Fruit fly (Drosophila melanogaster): ENCODE results near the gene DopEcR.

DopEcR gene

DNA sequence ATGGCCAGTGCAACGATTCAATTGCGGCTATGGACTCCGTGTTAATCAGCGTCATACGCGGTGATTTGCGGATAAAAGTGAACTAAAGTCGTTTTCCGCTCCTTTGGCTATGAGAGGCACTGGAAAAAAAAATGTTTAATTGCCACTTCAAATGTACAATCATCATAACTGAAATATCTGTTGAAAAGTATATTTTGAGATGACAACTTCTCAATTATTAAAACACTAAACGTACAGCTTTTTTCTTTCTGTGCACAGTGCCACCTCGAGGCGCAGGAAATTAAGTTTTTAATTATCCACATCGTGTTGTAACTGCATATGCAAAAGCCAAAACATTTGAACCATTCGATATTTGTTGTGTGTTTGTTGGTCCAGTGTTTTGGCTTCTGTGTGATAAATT is 12.7 kb upstream of the DopEcR start (continued):
- TF ChIP-seq vri (GFP tag; optimal IDR thresholded peaks at IDR 0.05) (no peak), CG16779 (tag; optimal IDR thresholded peaks at IDR 0.05) (no peak), Eip78C (GFP tag) (peak; percentile 68), CG6163 (GFP tag; IDR thresholded peaks at IDR 0.05) (peak; percentile 73), CG11294 (GFP tag; IDR thresholded peaks at IDR 0.05) (peak; percentile 63; the same call in 1 of the 2 replicates), Ets21C (GFP tag; optimal IDR thresholded peaks at IDR 0.05) (no peak), Sox15 (GFP tag; optimal IDR thresholded peaks at IDR 0.05) (no peak), CG8319 (GFP tag; optimal IDR thresholded peaks at IDR 0.05) (no peak), CG1621 (tag; optimal IDR thresholded peaks at IDR 0.05) (no peak), CG32006 (GFP tag; optimal IDR thresholded peaks at IDR 0.05) (peak; percentile 60), Gug (GFP tag; IDR thresholded peaks at IDR 0.05) (peak; percentile 65; the same call in 1 of the 2 replicates), Sox102F (GFP tag; optimal IDR thresholded peaks at IDR 0.05) (no peak)

DNA sequence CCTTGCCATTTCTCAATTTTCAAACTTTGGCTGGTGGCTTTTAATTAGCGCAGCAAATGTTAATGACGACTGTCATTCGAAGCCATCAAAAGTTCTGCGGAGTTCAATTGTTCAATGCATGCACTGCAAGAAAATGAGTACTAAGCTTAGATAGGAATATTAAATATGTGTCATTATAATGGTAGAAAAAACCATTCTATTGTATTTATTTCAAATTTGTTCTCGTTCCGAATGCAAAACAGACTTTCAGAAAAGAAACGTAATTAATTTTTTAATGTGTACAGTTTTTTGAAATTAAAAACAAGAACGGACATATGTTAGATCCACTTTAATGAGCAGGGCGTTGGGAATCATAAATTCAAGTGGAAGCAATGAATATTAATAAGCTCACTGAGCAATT is 8.9 kb upstream of the DopEcR start:
- TF ChIP-seq CG3032 (tag; optimal IDR thresholded peaks at IDR 0.05) (no peak), lz (GFP tag; optimal IDR thresholded peaks at IDR 0.05) (peak; percentile 16), Eip78C (GFP tag) (peak; percentile 62), Smox (GFP tag; optimal IDR thresholded peaks at IDR 0.05) (peak; percentile 30), CG6276 (GFP tag; optimal IDR thresholded peaks at IDR 0.05) (no peak), CG15336 (GFP tag; IDR thresholded peaks at IDR 0.05) (peak; percentile 50; the same call in 1 of the 2 replicates), svp (GFP tag) (peak; percentile 72), achi (GFP tag; optimal IDR thresholded peaks at IDR 0.05) (no peak), CG3919 (GFP tag; optimal IDR thresholded peaks at IDR 0.05) (peak; percentile 39), eg (GFP tag; IDR thresholded peaks at IDR 0.05) (0 out of 3 replicates have a peak, but pooled peaks have one; percentile 8), cyc (GFP tag; optimal IDR thresholded peaks at IDR 0.05) (peak; percentile 37), Sox15 (GFP tag; optimal IDR thresholded peaks at IDR 0.05) (no peak), CG31627 (GFP tag; optimal IDR thresholded peaks at IDR 0.05) (peak; percentile 47), CG11762 (GFP tag; optimal IDR thresholded peaks at IDR 0.05; ENCODE audit: insufficient read depth) (no peak), esn (GFP tag; optimal IDR thresholded peaks at IDR 0.05) (peak; percentile 38), CG10631 (GFP tag; optimal IDR thresholded peaks at IDR 0.05) (no peak), Sox102F (GFP tag; optimal IDR thresholded peaks at IDR 0.05) (peak; percentile 26), Hr4 (GFP tag; optimal IDR thresholded peaks at IDR 0.05) (no peak), topi (GFP tag; optimal IDR thresholded peaks at IDR 0.05) (peak; percentile 54), Ets96B (tag; optimal IDR thresholded peaks at IDR 0.05) (no peak), Hr39 (GFP tag; optimal IDR thresholded peaks at IDR 0.05) (peak; percentile 42), Met (GFP tag; optimal IDR thresholded peaks at IDR 0.05) (peak; percentile 53)

DNA sequence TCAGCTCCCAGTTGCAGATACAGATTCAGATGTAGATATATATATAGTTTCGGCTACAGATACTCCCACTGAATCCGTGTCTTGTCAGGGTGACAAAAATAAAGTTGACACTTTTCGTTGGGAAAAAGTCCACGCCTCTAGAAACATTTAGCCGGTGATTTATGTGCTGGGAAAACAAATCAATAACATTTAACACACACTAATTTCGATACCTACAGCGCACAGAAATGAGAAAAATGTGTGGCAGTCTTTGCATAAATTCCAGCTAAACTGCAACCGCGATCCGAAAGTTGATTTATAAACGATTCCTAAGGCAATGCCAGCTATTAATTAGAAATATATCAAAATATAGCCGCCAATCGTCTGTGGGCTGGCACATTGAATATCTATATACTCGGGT is 8.0 kb upstream of the DopEcR start:
- no peak for TF ChIP-seq CG3032 (tag; optimal IDR thresholded peaks at IDR 0.05)
- TF ChIP-seq svp (GFP tag), result peak; percentile 45
- no peak for TF ChIP-seq CG31627 (GFP tag; optimal IDR thresholded peaks at IDR 0.05)

DNA sequence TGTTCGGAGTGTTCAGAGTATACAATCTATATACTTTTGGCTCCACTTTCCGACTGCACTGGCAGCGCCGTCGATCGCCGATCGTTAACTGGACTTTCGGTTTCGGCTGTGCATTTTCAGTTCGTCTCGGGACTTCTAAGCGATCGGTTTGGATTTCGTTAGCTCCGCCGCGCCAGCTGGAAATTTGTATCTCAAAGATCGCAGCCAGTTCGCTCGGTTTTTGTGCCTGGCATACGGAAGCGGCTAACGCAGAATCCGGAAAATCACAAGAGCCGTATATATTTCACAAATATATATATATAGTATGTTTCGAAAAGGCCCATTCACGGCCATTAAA is 4.1 kb upstream of the DopEcR start, which contains the start of gene slow:
Gene slow (plus strand): TSS at position 117 of the 337 bp plus-strand sequence.
- peak; percentile 94 for TF ChIP-seq Blimp-1 (GFP tag; optimal IDR thresholded peaks at IDR 0.05)
- no peak for TF ChIP-seq OdsH (GFP tag; optimal IDR thresholded peaks at IDR 0.05)
- TF ChIP-seq Met (GFP tag; optimal IDR thresholded peaks at IDR 0.05), result no peak
- TF ChIP-seq CG6808 (GFP tag; optimal IDR thresholded peaks at IDR 0.05), result peak; percentile 38
- no peak for TF ChIP-seq fkh (GFP tag; optimal IDR thresholded peaks at IDR 0.05)
- TF ChIP-seq pdm3 (GFP tag; optimal IDR thresholded peaks at IDR 0.05), result no peak
- TF ChIP-seq dac (GFP tag; optimal IDR thresholded peaks at IDR 0.05), result no peak
- TF ChIP-seq Hr38 (GFP tag; optimal IDR thresholded peaks at IDR 0.05), result no peak
- TF ChIP-seq CG6276 (GFP tag; optimal IDR thresholded peaks at IDR 0.05), result peak; percentile 37
- no peak for TF ChIP-seq net (GFP tag; optimal IDR thresholded peaks at IDR 0.05)
- peak; percentile 11 for TF ChIP-seq Eip78C (GFP tag)
- no peak for TF ChIP-seq Hr39 (GFP tag; optimal IDR thresholded peaks at IDR 0.05)
- no peak for TF ChIP-seq eg (GFP tag; IDR thresholded peaks at IDR 0.05)
- TF ChIP-seq CG34406 (GFP tag; optimal IDR thresholded peaks at IDR 0.05), result no peak
- TF ChIP-seq Ets96B (tag; optimal IDR thresholded peaks at IDR 0.05), result no peak
- TF ChIP-seq CG6792 (GFP tag; optimal IDR thresholded peaks at IDR 0.05), result no peak
- TF ChIP-seq Sox14 (GFP tag; optimal IDR thresholded peaks at IDR 0.05), result no peak
- peak; percentile 0 for TF ChIP-seq CG6854 (GFP tag; optimal IDR thresholded peaks at IDR 0.05)
- TF ChIP-seq Eip75B (GFP tag; optimal IDR thresholded peaks at IDR 0.05), result no peak
- no peak for TF ChIP-seq CG8319 (GFP tag; optimal IDR thresholded peaks at IDR 0.05)
- peak; percentile 29 for TF ChIP-seq CG10669 (GFP tag; optimal IDR thresholded peaks at IDR 0.05)
- TF ChIP-seq CG15336 (GFP tag; IDR thresholded peaks at IDR 0.05), result no peak
- no peak for TF ChIP-seq esn (GFP tag; optimal IDR thresholded peaks at IDR 0.05)
- no peak for TF ChIP-seq Smox (GFP tag; optimal IDR thresholded peaks at IDR 0.05)
- no peak for TF ChIP-seq CG32006 (GFP tag; optimal IDR thresholded peaks at IDR 0.05)
- no peak for TF ChIP-seq salr (GFP tag; optimal IDR thresholded peaks at IDR 0.05)
- peak; percentile 43 for TF ChIP-seq CG3919 (GFP tag; optimal IDR thresholded peaks at IDR 0.05)
- no peak for TF ChIP-seq acj6 (GFP tag; optimal IDR thresholded peaks at IDR 0.05)

Measured in whole organism, prepupa.